Fruit fly (Drosophila melanogaster) S2 (cell line): ENCODE measurements around the gene CG43322.
A peak's percentile ranks its signal among the peaks of the same experiment; 100 is the strongest.

Experiments
- CG8478 ChIP-seq: fragments of >200 bp; optimal IDR thresholded peaks from 2 replicates; lab custom pipeline; 2018
- CTCF ChIP-seq, 2 experiments: fragments of >200 bp; optimal IDR thresholded peaks; 2 replicates each; lab custom pipeline; 2018

DNA sequence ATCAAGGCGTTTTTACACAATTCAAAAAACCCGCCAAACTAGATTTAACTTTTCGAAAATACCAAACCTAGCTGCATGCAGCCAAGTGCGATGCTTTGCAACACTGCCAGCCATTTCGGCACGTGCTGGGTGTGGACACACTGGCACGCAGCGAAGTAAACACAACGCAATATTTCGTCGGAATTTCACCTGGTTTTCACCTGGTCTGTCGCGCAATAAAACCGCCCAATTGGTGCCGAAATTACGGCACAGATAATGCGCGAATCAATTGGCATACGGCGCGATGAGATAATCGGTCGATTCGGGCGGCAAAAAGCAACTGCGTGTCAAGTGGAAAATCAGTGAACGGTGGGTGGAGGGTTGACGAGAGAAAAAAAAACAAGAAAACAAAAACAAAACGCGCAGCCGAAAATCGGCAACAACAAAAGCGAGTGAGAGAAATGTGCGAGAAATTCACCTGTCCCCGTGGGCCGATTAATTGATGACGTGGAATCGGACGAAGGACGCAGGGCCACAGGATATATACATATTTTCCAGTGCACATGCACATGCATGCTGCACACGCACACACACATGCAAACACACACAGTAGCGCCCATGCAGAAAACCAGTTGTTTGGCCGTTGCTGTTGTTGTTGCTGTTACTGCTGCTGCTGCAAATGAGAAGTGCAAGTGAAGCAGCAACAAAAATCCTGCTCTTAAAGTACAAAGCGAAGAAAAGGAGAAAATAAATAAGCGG lies 43.2 kb downstream of the CG43322 start, which contains the start of gene Mnn1:
- peak; percentile 3 to 29 for TF ChIP-seq CTCF (optimal IDR thresholded peaks at IDR 0.05; lab: Kevin White, UChicago)
- no peak for TF ChIP-seq CG8478
